Worm (Caenorhabditis elegans) whole organism, L1 larva: ENCODE results near the gene W02C12.2.
A peak's percentile ranks its signal among the peaks of the same experiment; 100 is the strongest.

Experiments
- C16A3.4 ChIP-seq: fragments of 150-350 bp; optimal IDR thresholded peaks from 2 replicates; lab custom pipeline; 2014; ENCODE audit warnings: missing biosample characterization, missing genetic modification characterization
- C34B4.2 ChIP-seq: sonication (generic microtip); optimal IDR thresholded peaks from 2 replicates; lab custom pipeline; 2017; ENCODE audit warnings: mild to moderate bottlenecking, missing genetic modification characterization, missing compliant biosample characterization
- F16B12.6 ChIP-seq: fragments of 150-350 bp; optimal IDR thresholded peaks from 2 replicates; lab custom pipeline; 2014; ENCODE audit warnings: missing biosample characterization, missing genetic modification characterization
- Y116A8C.19 ChIP-seq: sonication (generic microtip); optimal IDR thresholded peaks from 2 replicates; lab custom pipeline; 2016; ENCODE audit warnings: missing compliant biosample characterization, missing genetic modification characterization, borderline replicate concordance
- aha-1 ChIP-seq: fragments of 150-350 bp; optimal IDR thresholded peaks from 2 replicates; lab custom pipeline; 2014; ENCODE audit warnings: missing biosample characterization, missing genetic modification characterization
- aly-2 ChIP-seq: fragments of 150-350 bp; optimal IDR thresholded peaks from 2 replicates; lab custom pipeline; 2014; ENCODE audit warnings: missing biosample characterization, missing genetic modification characterization
- blmp-1 ChIP-seq: fragments of 150-350 bp; optimal IDR thresholded peaks from 2 replicates; lab custom pipeline; 2014; ENCODE audit warnings: missing biosample characterization, missing genetic modification characterization
- ceh-8 ChIP-seq: fragments of 200-800 bp; sonication (Bioruptor generic); optimal IDR thresholded peaks from 2 replicates; lab custom pipeline; 2018; ENCODE audit warnings: mild to moderate bottlenecking, missing genetic modification characterization, moderate library complexity, missing compliant biosample characterization
- ceh-90 ChIP-seq: sonication (generic microtip); optimal IDR thresholded peaks from 2 replicates; lab custom pipeline; 2016; ENCODE audit warnings: missing genetic modification characterization, missing compliant biosample characterization
- dpl-1 ChIP-seq, 3 experiments: fragments of 150-350 bp in 2 of 3; sonication (generic microtip) in 1 of 3; optimal IDR thresholded peaks; 2 replicates each; lab custom pipeline; 2014 to 2017; ENCODE audit warnings: missing biosample characterization in 3 of 3, missing genetic modification characterization in 3 of 3, missing genetic modification reagents in 3 of 3
- dsc-1 ChIP-seq: sonication (generic microtip); optimal IDR thresholded peaks from 2 replicates; lab custom pipeline; 2016; ENCODE audit warnings: mild to moderate bottlenecking, missing genetic modification characterization, missing compliant biosample characterization
- efl-3 ChIP-seq: fragments of 200-800 bp; sonication (Bioruptor generic); optimal IDR thresholded peaks from 2 replicates; lab custom pipeline; 2018; ENCODE audit warnings: mild to moderate bottlenecking, missing genetic modification characterization, missing compliant biosample characterization
- elt-3 ChIP-seq, 6 experiments: fragments of 150-350 bp in 1 of 6; sonication (generic microtip); optimal IDR thresholded peaks; 2 replicates each; lab custom pipeline; 2017 to 2018; ENCODE audit warnings: missing biosample characterization in 6 of 6, missing genetic modification characterization in 6 of 6, inconsistent platforms in 1 of 6
- fkh-4 ChIP-seq: sonication (generic microtip); optimal IDR thresholded peaks from 2 replicates; lab custom pipeline; 2016; ENCODE audit warnings: missing compliant biosample characterization, missing genetic modification characterization, borderline replicate concordance
- fos-1 ChIP-seq: fragments of 150-350 bp; optimal IDR thresholded peaks from 2 replicates; lab custom pipeline; 2014; ENCODE audit warnings: missing biosample characterization, missing genetic modification characterization
- grh-1 ChIP-seq: fragments of 200-800 bp; sonication (Bioruptor generic); IDR thresholded peaks from 2 replicates; pipeline ENCODE4 v1.3.6; 2022; ENCODE audit warnings: missing genetic modification reagents, missing genetic modification characterization, missing compliant biosample characterization
- hlh-17 ChIP-seq: fragments of 200-800 bp; sonication (Bioruptor generic); optimal IDR thresholded peaks from 2 replicates; lab custom pipeline; 2018; ENCODE audit warnings: missing genetic modification characterization, mild to moderate bottlenecking, missing compliant biosample characterization, moderate library complexity, borderline replicate concordance
- hpl-2 ChIP-seq: fragments of 150-350 bp; optimal IDR thresholded peaks from 2 replicates; lab custom pipeline; 2014; ENCODE audit warnings: missing biosample characterization, missing genetic modification reagents, missing genetic modification characterization
- jun-1 ChIP-seq: fragments of 150-350 bp; optimal IDR thresholded peaks from 2 replicates; lab custom pipeline; 2014; ENCODE audit warnings: missing biosample characterization, missing genetic modification reagents, missing genetic modification characterization
- lin-13 ChIP-seq: fragments of 150-350 bp; optimal IDR thresholded peaks from 2 replicates; lab custom pipeline; 2014; ENCODE audit warnings: missing biosample characterization, missing genetic modification reagents, missing genetic modification characterization
- lin-14 ChIP-seq: fragments of 200-800 bp; sonication (Bioruptor generic); optimal IDR thresholded peaks from 2 replicates; lab custom pipeline; 2018; ENCODE audit warnings: mild to moderate bottlenecking, missing genetic modification characterization, moderate library complexity, missing compliant biosample characterization
- lin-35 ChIP-seq, 2 experiments: fragments of 150-350 bp; optimal IDR thresholded peaks; 2 replicates each; lab custom pipeline; 2014; ENCODE audit warnings: missing biosample characterization in 2 of 2, missing genetic modification characterization in 2 of 2, missing genetic modification reagents in 2 of 2
- lir-3 ChIP-seq: sonication (generic microtip); optimal IDR thresholded peaks from 2 replicates; lab custom pipeline; 2016; ENCODE audit warnings: mild to moderate bottlenecking, missing genetic modification characterization, moderate library complexity, missing compliant biosample characterization; ENCODE audit not compliant: poor library complexity
- mab-9 ChIP-seq: fragments of 200-800 bp; sonication (Bioruptor generic); IDR thresholded peaks from 2 replicates; pipeline ENCODE4 v1.3.6; 2022; ENCODE audit warnings: missing genetic modification reagents, missing genetic modification characterization, missing compliant biosample characterization
- nhr-11 ChIP-seq: fragments of 150-350 bp; optimal IDR thresholded peaks from 2 replicates; lab custom pipeline; 2014; ENCODE audit warnings: missing biosample characterization, missing genetic modification characterization
- nhr-19 ChIP-seq: fragments of 200-800 bp; sonication (Bioruptor generic); conservative IDR thresholded peaks from 2 replicates; pipeline ENCODE4 v1.3.6; 2022; ENCODE audit warnings: missing genetic modification characterization, missing compliant biosample characterization
- nhr-237 ChIP-seq: fragments of 150-350 bp; optimal IDR thresholded peaks from 2 replicates; lab custom pipeline; 2014; ENCODE audit warnings: missing biosample characterization, missing genetic modification characterization
- nhr-28 ChIP-seq: fragments of 150-350 bp; optimal IDR thresholded peaks from 2 replicates; lab custom pipeline; 2014; ENCODE audit warnings: missing biosample characterization, missing genetic modification characterization
- nhr-47 ChIP-seq: sonication (generic microtip); optimal IDR thresholded peaks from 2 replicates; lab custom pipeline; 2016; ENCODE audit warnings: mild to moderate bottlenecking, missing genetic modification characterization, moderate library complexity, missing compliant biosample characterization
- nhr-71 ChIP-seq: sonication (generic microtip); optimal IDR thresholded peaks from 2 replicates; lab custom pipeline; 2016; ENCODE audit warnings: mild to moderate bottlenecking, missing genetic modification characterization, moderate library complexity, missing compliant biosample characterization
- nhr-76 ChIP-seq: sonication (generic microtip); optimal IDR thresholded peaks from 2 replicates; lab custom pipeline; 2017; ENCODE audit warnings: missing biosample characterization, missing genetic modification characterization
- nhr-77 ChIP-seq: fragments of 150-350 bp; optimal IDR thresholded peaks from 2 replicates; lab custom pipeline; 2014; ENCODE audit warnings: missing biosample characterization, missing genetic modification characterization
- nhr-85 ChIP-seq: sonication (generic microtip); peaks from one replicate; lab custom pipeline; 2016; ENCODE audit warnings: missing genetic modification characterization, inconsistent platforms, missing compliant biosample characterization
- nhr-90 ChIP-seq: sonication (generic microtip); optimal IDR thresholded peaks from 2 replicates; lab custom pipeline; 2016; ENCODE audit warnings: mild to moderate bottlenecking, missing genetic modification characterization, missing compliant biosample characterization; ENCODE audit not compliant: poor library complexity
- pag-3 ChIP-seq: sonication (generic microtip); optimal IDR thresholded peaks from 2 replicates; lab custom pipeline; 2017; ENCODE audit warnings: missing genetic modification characterization, mild to moderate bottlenecking, missing compliant biosample characterization, antibody characterized with exemption, borderline replicate concordance; ENCODE audit not compliant: insufficient read depth
- pax-3 ChIP-seq: fragments of 200-800 bp; sonication (Bioruptor generic); optimal IDR thresholded peaks from 2 replicates; lab custom pipeline; 2018; ENCODE audit warnings: mild to moderate bottlenecking, missing genetic modification characterization, moderate library complexity, missing compliant biosample characterization
- rnt-1 ChIP-seq: sonication (generic microtip); optimal IDR thresholded peaks from 2 replicates; lab custom pipeline; 2016; ENCODE audit warnings: mild to moderate bottlenecking, missing genetic modification characterization, moderate library complexity, missing compliant biosample characterization
- skn-1 ChIP-seq: fragments of 150-350 bp; optimal IDR thresholded peaks from 2 replicates; lab custom pipeline; 2014; ENCODE audit warnings: missing biosample characterization, missing genetic modification characterization
- sox-4 ChIP-seq: sonication (generic microtip); optimal IDR thresholded peaks from 2 replicates; lab custom pipeline; 2016; ENCODE audit warnings: missing genetic modification characterization, missing compliant biosample characterization
- sptf-1 ChIP-seq: fragments of 150-350 bp; optimal IDR thresholded peaks from 2 replicates; lab custom pipeline; 2014; ENCODE audit warnings: missing biosample characterization, missing genetic modification characterization
- swsn-7 ChIP-seq: sonication (generic microtip); optimal IDR thresholded peaks from 2 replicates; lab custom pipeline; 2016; ENCODE audit warnings: missing genetic modification characterization, missing compliant biosample characterization
- tbx-2 ChIP-seq: sonication (generic microtip); optimal IDR thresholded peaks from 2 replicates; lab custom pipeline; 2016; ENCODE audit warnings: missing genetic modification characterization, missing compliant biosample characterization
- tlp-1 ChIP-seq: fragments of 150-350 bp; optimal IDR thresholded peaks from 2 replicates; lab custom pipeline; 2014; ENCODE audit warnings: missing biosample characterization, missing genetic modification characterization
- unc-30 ChIP-seq: sonication (generic microtip); optimal IDR thresholded peaks from 2 replicates; lab custom pipeline; 2017; ENCODE audit warnings: missing biosample characterization, missing genetic modification characterization
- vab-15 ChIP-seq: sonication (generic microtip); optimal IDR thresholded peaks from 2 replicates; lab custom pipeline; 2017; ENCODE audit warnings: missing genotype, mild to moderate bottlenecking, missing genetic modification characterization, missing compliant biosample characterization
- xbp-1 ChIP-seq: sonication (generic microtip); optimal IDR thresholded peaks from 2 replicates; lab custom pipeline; 2016; ENCODE audit warnings: missing genetic modification characterization, missing compliant biosample characterization
- zip-4 ChIP-seq: fragments of 200-800 bp; sonication (Bioruptor generic); optimal IDR thresholded peaks from 2 replicates; lab custom pipeline; 2018; ENCODE audit warnings: mild to moderate bottlenecking, missing genetic modification characterization, moderate library complexity, missing compliant biosample characterization
- ztf-11 ChIP-seq, 2 experiments: sonication (generic microtip); optimal IDR thresholded peaks; 2 replicates each; lab custom pipeline; 2016 to 2017; ENCODE audit warnings: missing genetic modification characterization in 2 of 2, missing biosample characterization in 1 of 2, missing compliant biosample characterization in 1 of 2
- ztf-4 ChIP-seq: fragments of 150-350 bp; optimal IDR thresholded peaks from 2 replicates; lab custom pipeline; 2014; ENCODE audit warnings: missing biosample characterization, missing genetic modification characterization

Gene W02C12.2

ce11 chrIV:4049398-4049998 lies 41.7 kb upstream of the W02C12.2 start, which contains the start of gene pcn-1 (continued):
- peak; percentile 99 for TF ChIP-seq dpl-1 (GFP tag; optimal IDR thresholded peaks at IDR 0.05; lab: Kevin White, UChicago)
- TF ChIP-seq lin-14 (GFP tag; lab: Kevin White, UChicago) = peak; percentile 98
- peak; percentile 57 for TF ChIP-seq nhr-76 (tag; lab: Kevin White, UChicago)
- TF ChIP-seq nhr-237 (tag; lab: Kevin White, UChicago) = peak; percentile 71
- peak; percentile 75 for TF ChIP-seq ceh-90 (tag; lab: Kevin White, UChicago)
- TF ChIP-seq pag-3 (tag; lab: Kevin White, UChicago) = no peak
- TF ChIP-seq vab-15 (tag; lab: Kevin White, UChicago) = peak; percentile 48
- TF ChIP-seq hpl-2 = peak; percentile 89
- no peak for TF ChIP-seq tlp-1 (tag; lab: Kevin White, UChicago)
- TF ChIP-seq dsc-1 (tag; lab: Kevin White, UChicago) = peak; percentile 98
- TF ChIP-seq hlh-17 = no peak
- TF ChIP-seq xbp-1 (tag; lab: Kevin White, UChicago) = peak; percentile 97
- no peak for TF ChIP-seq unc-30
- TF ChIP-seq aly-2 = peak; percentile 44
- peak; percentile 37 for TF ChIP-seq Y116A8C.19 (tag; lab: Kevin White, UChicago)
- TF ChIP-seq skn-1 (tag; lab: Kevin White, UChicago) = peak; percentile 83
- peak; percentile 99 for TF ChIP-seq nhr-71 (tag; lab: Kevin White, UChicago)
- TF ChIP-seq C34B4.2 = peak; percentile 80
- TF ChIP-seq nhr-85 (tag; lab: Kevin White, UChicago) = peak; percentile 99
- TF ChIP-seq swsn-7 (tag; lab: Kevin White, UChicago) = peak; percentile 98
- peak; percentile 77 for TF ChIP-seq blmp-1 (tag; lab: Kevin White, UChicago)
- TF ChIP-seq lin-35 (GFP tag; optimal IDR thresholded peaks at IDR 0.05; lab: Kevin White, UChicago) = peak; percentile 98
- peak; percentile 99 for TF ChIP-seq tbx-2 (tag; lab: Kevin White, UChicago)
- peak; percentile 75 for TF ChIP-seq ztf-4
- TF ChIP-seq nhr-11 (tag; lab: Kevin White, UChicago) = peak; percentile 91
- peak; percentile 91 for TF ChIP-seq jun-1 (tag; lab: Kevin White, UChicago)
- TF ChIP-seq ztf-11 (tag; optimal IDR thresholded peaks at IDR 0.05; lab: Kevin White, UChicago) = peak; percentile 68 to 94
- peak; percentile 92 for TF ChIP-seq lin-13 (GFP tag; lab: Kevin White, UChicago)
- no peak for TF ChIP-seq nhr-28 (tag; lab: Kevin White, UChicago)
- TF ChIP-seq grh-1 = peak; percentile 96
- TF ChIP-seq elt-3 (tag; optimal IDR thresholded peaks at IDR 0.05; lab: Kevin White, UChicago) = peak in 3 of 6 experiments; percentile 63 to 92 (median 91)
- TF ChIP-seq efl-3 (GFP tag; lab: Kevin White, UChicago) = peak; percentile 100
- peak; percentile 96 for TF ChIP-seq mab-9 (GFP tag; lab: Robert Waterston, UW)
- TF ChIP-seq lir-3 (tag; lab: Kevin White, UChicago) = no peak
- peak; percentile 98 for TF ChIP-seq nhr-90
- TF ChIP-seq rnt-1 = peak; percentile 97
- peak; percentile 39 for TF ChIP-seq aha-1 (tag; lab: Kevin White, UChicago)
- peak; percentile 95 for TF ChIP-seq ceh-8 (GFP tag; lab: Kevin White, UChicago)
- peak; percentile 95 for TF ChIP-seq F16B12.6
- TF ChIP-seq sox-4 (tag; lab: Kevin White, UChicago) = peak; percentile 97
- peak; percentile 91 for TF ChIP-seq fkh-4 (tag; lab: Kevin White, UChicago)
- peak; percentile 88 for TF ChIP-seq fos-1 (tag; lab: Kevin White, UChicago)
- peak; percentile 97 for TF ChIP-seq pax-3 (tag; lab: Kevin White, UChicago)
- peak; percentile 97 for TF ChIP-seq nhr-19
- TF ChIP-seq zip-4 (GFP tag; lab: Kevin White, UChicago) = peak; percentile 94
- no peak for TF ChIP-seq sptf-1 (tag; lab: Kevin White, UChicago)
- TF ChIP-seq nhr-77 (tag; lab: Kevin White, UChicago) = peak; percentile 80
- peak; percentile 99 for TF ChIP-seq nhr-47
- TF ChIP-seq C16A3.4 = peak; percentile 91
